Fruit fly (Drosophila melanogaster): ENCODE data around the gene CG8852.

CG8852 gene

DNA sequence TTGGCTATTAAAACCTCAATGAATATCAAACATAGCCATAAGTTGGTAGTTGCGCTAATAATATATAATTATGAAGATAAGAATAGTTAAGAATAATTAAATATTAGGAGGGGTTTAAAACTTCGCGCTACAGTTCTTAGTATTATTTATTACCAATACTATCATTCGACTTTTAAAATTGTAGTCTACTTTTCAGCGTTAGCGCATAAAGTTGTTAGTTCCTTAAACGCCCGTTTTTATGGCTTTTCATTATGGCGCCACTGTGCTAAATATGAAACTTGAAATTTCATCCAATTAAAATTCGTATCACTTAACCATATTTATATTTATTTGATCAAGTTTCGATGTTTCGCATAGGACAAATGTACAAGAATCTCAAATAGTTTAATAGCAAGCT lies 44.5 kb upstream of the CG8852 start (continued):
- TF ChIP-seq Ets65A (GFP tag) (no peak), CG13624 (GFP tag; optimal IDR thresholded peaks at IDR 0.05) (no peak), CG8089 (GFP tag; optimal IDR thresholded peaks at IDR 0.05) (no peak), CG43689 (GFP tag; IDR thresholded peaks at IDR 0.05) (no peak), gem (tag; optimal IDR thresholded peaks at IDR 0.05) (peak; percentile 19), H2.0 (GFP tag; IDR thresholded peaks at IDR 0.05) (no peak), CG32767 (GFP tag; IDR thresholded peaks at IDR 0.05) (no peak), dmrt11E (tag; optimal IDR thresholded peaks at IDR 0.05) (no peak), ash1 (GFP tag; optimal IDR thresholded peaks at IDR 0.05) (no peak), crc (GFP tag; optimal IDR thresholded peaks at IDR 0.05) (no peak), CG6683 (GFP tag; optimal IDR thresholded peaks at IDR 0.05) (no peak), D (optimal IDR thresholded peaks at IDR 0.05) (no peak), D (GFP tag; optimal IDR thresholded peaks at IDR 0.05) (no peak), rib (GFP tag; IDR thresholded peaks at IDR 0.05) (no peak), CG11398 (GFP tag; optimal IDR thresholded peaks at IDR 0.05) (no peak), Xbp1 (GFP tag; optimal IDR thresholded peaks at IDR 0.05) (no peak), CG11723 (GFP tag; optimal IDR thresholded peaks at IDR 0.05) (no peak), Nf-YA (GFP tag; IDR thresholded peaks at IDR 0.05) (no peak), CG15479 (GFP tag; optimal IDR thresholded peaks at IDR 0.05) (no peak), Bdp1 (GFP tag; optimal IDR thresholded peaks at IDR 0.05) (no peak), CG14441 (GFP tag; IDR thresholded peaks at IDR 0.05) (no peak), CG3065 (GFP tag; optimal IDR thresholded peaks at IDR 0.05) (no peak), wdn (GFP tag; IDR thresholded peaks at IDR 0.05) (no peak), sens-2 (GFP tag; IDR thresholded peaks at IDR 0.05) (no peak)

DNA sequence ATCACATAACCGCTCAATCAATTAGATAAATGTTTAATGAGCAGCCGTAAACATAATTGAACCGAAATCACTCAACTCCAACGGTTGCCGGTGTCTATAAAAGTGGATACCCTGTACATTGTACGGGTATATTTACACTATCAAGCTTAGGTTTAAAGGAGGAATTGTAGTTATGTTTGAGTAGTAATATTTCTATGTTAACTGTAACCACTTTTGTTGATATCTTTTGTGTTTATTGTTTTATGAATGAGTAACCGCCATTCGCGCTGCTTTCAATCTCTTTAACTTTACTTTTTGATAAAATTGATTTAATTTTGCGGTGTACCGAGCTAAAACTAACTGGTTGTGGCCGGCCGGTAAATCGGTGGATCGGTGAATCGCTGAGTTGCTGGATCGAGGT lies 42.9 kb upstream of the CG8852 start:
- TF ChIP-seq Drgx (GFP tag; IDR thresholded peaks at IDR 0.05) (peak; percentile 80), CG4424 (GFP tag; optimal IDR thresholded peaks at IDR 0.05) (no peak), kah (GFP tag; optimal IDR thresholded peaks at IDR 0.05) (no peak)

DNA sequence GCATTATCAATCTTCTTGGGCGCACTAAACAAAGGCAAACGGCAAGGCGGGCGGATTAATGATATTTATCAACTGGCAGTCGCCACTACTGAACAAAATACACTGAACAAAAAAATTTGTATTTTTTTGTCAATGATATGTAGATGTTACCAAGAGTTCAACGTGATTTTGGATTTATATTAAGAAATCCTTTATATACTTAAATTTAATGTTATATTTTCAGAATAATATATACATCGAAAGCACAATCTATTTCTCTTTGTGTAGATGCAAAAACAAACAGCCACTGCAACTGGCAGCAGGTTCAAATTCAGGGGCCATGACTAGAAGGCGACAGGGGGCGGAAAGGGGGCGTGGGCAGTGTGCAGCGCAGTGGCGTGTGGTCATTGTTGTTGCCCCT lies 42.2 kb upstream of the CG8852 start:
- TF ChIP-seq dmrt11E (tag; optimal IDR thresholded peaks at IDR 0.05) (peak; percentile 42), Hmx (GFP tag; optimal IDR thresholded peaks at IDR 0.05) (no peak), ERR (GFP tag; optimal IDR thresholded peaks at IDR 0.05) (no peak), CG4282 (GFP tag; optimal IDR thresholded peaks at IDR 0.05) (no peak), vvl (GFP tag; IDR thresholded peaks at IDR 0.05) (peak; percentile 45; the same call in 1 of the 2 replicates), CG30403 (GFP tag; optimal IDR thresholded peaks at IDR 0.05) (no peak), zf30C (GFP tag; optimal IDR thresholded peaks at IDR 0.05) (no peak), CG7839 (tag; optimal IDR thresholded peaks at IDR 0.05) (no peak), Ets65A (GFP tag) (no peak), MBD-R2 (GFP tag; IDR thresholded peaks at IDR 0.05) (no peak), CG13775 (GFP tag; optimal IDR thresholded peaks at IDR 0.05) (no peak), scrt (GFP tag; optimal IDR thresholded peaks at IDR 0.05) (no peak), Drgx (GFP tag; IDR thresholded peaks at IDR 0.05) (peak; percentile 91), CG14050 (GFP tag; IDR thresholded peaks at IDR 0.05) (no peak), Meics (GFP tag; optimal IDR thresholded peaks at IDR 0.05) (no peak), CG17568 (GFP tag; optimal IDR thresholded peaks at IDR 0.05) (no peak), CG8388 (GFP tag; optimal IDR thresholded peaks at IDR 0.05) (peak; percentile 4), Hr51 (GFP tag; optimal IDR thresholded peaks at IDR 0.05) (no peak), CG7963 (GFP tag; IDR thresholded peaks at IDR 0.05; ENCODE audit: partially characterized antibody) (no peak), Ssrp (tag; optimal IDR thresholded peaks at IDR 0.05) (no peak), Oli (tag; optimal IDR thresholded peaks at IDR 0.05) (peak; percentile 26), NK7.1 (GFP tag; optimal IDR thresholded peaks at IDR 0.05) (no peak), CG10565 (GFP tag; optimal IDR thresholded peaks at IDR 0.05) (no peak), CG31388 (GFP tag; optimal IDR thresholded peaks at IDR 0.05) (no peak), ci (GFP tag; IDR thresholded peaks at IDR 0.05) (0 out of 3 replicates have a peak, but pooled peaks have one; percentile 30), Hr78 (GFP tag; optimal IDR thresholded peaks at IDR 0.05) (no peak), Lim3 (GFP tag; IDR thresholded peaks at IDR 0.05) (no peak)

Data from whole organism, embryonic.